Worm (Caenorhabditis elegans) whole organism, young adult: ENCODE measurements around the gene madf-9.
A peak's percentile ranks its signal among the peaks of the same experiment; 100 is the strongest.

ENCODE experiments used
- B0336.3 ChIP-seq: fragments of 200-800 bp; sonication (Bioruptor generic); IDR thresholded peaks from 2 replicates; pipeline ENCODE4 v1.3.6; 2022; ENCODE audit warnings: missing genetic modification characterization, missing compliant biosample characterization
- F10E7.11 ChIP-seq: sonication (generic microtip); optimal IDR thresholded peaks from 2 replicates; lab custom pipeline; 2017; ENCODE audit warnings: mild to moderate bottlenecking, missing genetic modification characterization, moderate library complexity, missing compliant biosample characterization
- F23B12.7 ChIP-seq: sonication (generic microtip); optimal IDR thresholded peaks from 2 replicates; lab custom pipeline; 2017; ENCODE audit warnings: missing genetic modification characterization, mild to moderate bottlenecking, missing compliant biosample characterization, antibody characterized with exemption, moderate library complexity; ENCODE audit not compliant: insufficient read depth
- F37B4.10 ChIP-seq: fragments of 200-800 bp; sonication (Bioruptor generic); IDR thresholded peaks from 2 replicates; pipeline ENCODE4 v1.3.6; 2022; ENCODE audit warnings: missing genetic modification characterization, missing compliant biosample characterization
- F52B5.7 ChIP-seq: sonication (generic microtip); optimal IDR thresholded peaks from 2 replicates; lab custom pipeline; 2016; ENCODE audit warnings: mild to moderate bottlenecking, missing genetic modification characterization, missing compliant biosample characterization
- Y79H2A.3 ChIP-seq: fragments of 200-800 bp; sonication (Bioruptor generic); conservative IDR thresholded peaks from 2 replicates; pipeline ENCODE4 v1.3.6; 2022; ENCODE audit warnings: missing genetic modification reagents, missing genetic modification characterization, missing compliant biosample characterization
- Y95B8A.8 ChIP-seq: fragments of 200-800 bp; sonication (Bioruptor generic); IDR thresholded peaks from 2 replicates; pipeline ENCODE4 v1.3.6; 2022; ENCODE audit warnings: missing genetic modification reagents, missing genetic modification characterization, missing compliant biosample characterization
- ama-1 ChIP-seq, 3 experiments: fragments of 150-350 bp in 1 of 3; sonication (generic microtip) in 2 of 3; optimal IDR thresholded peaks; 2 replicates each; lab custom pipeline; 2014 to 2018; ENCODE audit warnings: missing biosample characterization in 2 of 3, missing genetic modification characterization in 2 of 3, missing genetic modification reagents in 2 of 3
- atf-7 ChIP-seq: sonication (generic microtip); optimal IDR thresholded peaks from 2 replicates; lab custom pipeline; 2017; ENCODE audit warnings: mild to moderate bottlenecking, missing genetic modification characterization, missing compliant biosample characterization
- cebp-1 ChIP-seq, 2 experiments: fragments of 200-800 bp in 1 of 2; sonication (Bioruptor generic) in 1 of 2; sonication (generic microtip) in 1 of 2; IDR thresholded peaks in 1 of 2; optimal IDR thresholded peaks in 1 of 2; 2 replicates each; pipeline versions ENCODE4 v1.3.6 to Lab custom; 2017 to 2022; ENCODE audit warnings: missing compliant biosample characterization in 2 of 2, missing genetic modification characterization in 2 of 2, mild to moderate bottlenecking in 1 of 2, missing genetic modification reagents in 1 of 2, moderate library complexity in 1 of 2
- cebp-2 ChIP-seq: fragments of 200-800 bp; sonication (Bioruptor generic); IDR thresholded peaks from 2 replicates; pipeline ENCODE4 v1.3.6; 2022; ENCODE audit warnings: missing genetic modification characterization, missing compliant biosample characterization
- dox-1 ChIP-seq: fragments of 200-800 bp; sonication (Bioruptor generic); IDR thresholded peaks from 2 replicates; pipeline ENCODE4 v1.3.6; 2022; ENCODE audit warnings: missing genetic modification reagents, missing genetic modification characterization, missing compliant biosample characterization
- dpl-1 ChIP-seq: fragments of 150-350 bp; optimal IDR thresholded peaks from 2 replicates; lab custom pipeline; 2014; ENCODE audit warnings: missing biosample characterization, missing genetic modification reagents, missing genetic modification characterization
- egl-44 ChIP-seq: fragments of 200-800 bp; sonication (Bioruptor generic); IDR thresholded peaks from 2 replicates; pipeline ENCODE4 v1.3.6; 2022; ENCODE audit warnings: missing genetic modification reagents, missing genetic modification characterization, missing compliant biosample characterization
- egrh-3 ChIP-seq: fragments of 200-800 bp; sonication (Bioruptor generic); IDR thresholded peaks from 2 replicates; pipeline ENCODE4 v1.3.6; 2022; ENCODE audit warnings: missing genetic modification reagents, missing genetic modification characterization, missing compliant biosample characterization
- fkh-3 ChIP-seq: sonication (generic microtip); optimal IDR thresholded peaks from 2 replicates; lab custom pipeline; 2016; ENCODE audit warnings: mild to moderate bottlenecking, missing genetic modification characterization, missing compliant biosample characterization
- hmg-1.2 ChIP-seq: fragments of 200-800 bp; sonication (Bioruptor generic); IDR thresholded peaks from 2 replicates; pipeline ENCODE4 v1.3.6; 2022; ENCODE audit warnings: missing genetic modification reagents, missing genetic modification characterization, missing compliant biosample characterization
- hsf-1 ChIP-seq: fragments of 200-800 bp; sonication (Bioruptor generic); IDR thresholded peaks from 2 replicates; pipeline ENCODE4 v1.3.6; 2022; ENCODE audit warnings: missing genetic modification reagents, missing genetic modification characterization, missing compliant biosample characterization
- lag-1 ChIP-seq: fragments of 200-800 bp; sonication (Bioruptor generic); IDR thresholded peaks from 2 replicates; pipeline ENCODE4 v1.3.6; 2022; ENCODE audit warnings: missing genetic modification reagents, missing genetic modification characterization, missing compliant biosample characterization
- let-526 ChIP-seq: fragments of 200-800 bp; sonication (Bioruptor generic); IDR thresholded peaks from 2 replicates; pipeline ENCODE4 v1.3.6; 2022; ENCODE audit warnings: missing genetic modification reagents, missing genetic modification characterization, missing compliant biosample characterization
- lin-35 ChIP-seq, 3 experiments: fragments of 150-350 bp in 2 of 3; sonication (generic microtip) in 1 of 3; optimal IDR thresholded peaks; 2 replicates each; lab custom pipeline; 2014 to 2018; ENCODE audit warnings: missing biosample characterization in 3 of 3, missing genetic modification characterization in 3 of 3, missing genetic modification reagents in 3 of 3
- lin-54 ChIP-seq: fragments of 200-800 bp; sonication (Bioruptor generic); optimal IDR thresholded peaks from 2 replicates; lab custom pipeline; 2018; ENCODE audit warnings: mild to moderate bottlenecking, missing genetic modification characterization, missing compliant biosample characterization
- lsl-1 ChIP-seq: fragments of 200-800 bp; sonication (Bioruptor generic); optimal IDR thresholded peaks from 2 replicates; lab custom pipeline; 2018; ENCODE audit warnings: mild to moderate bottlenecking, missing genetic modification characterization, moderate library complexity, missing compliant biosample characterization
- madf-6 ChIP-seq: fragments of 200-800 bp; sonication (Bioruptor generic); IDR thresholded peaks from 2 replicates; pipeline ENCODE4 v1.3.6; 2022; ENCODE audit warnings: missing genetic modification reagents, missing genetic modification characterization, missing compliant biosample characterization
- mcd-1 ChIP-seq: fragments of 200-800 bp; sonication (Bioruptor generic); IDR thresholded peaks from 2 replicates; pipeline ENCODE4 v1.3.6; 2022; ENCODE audit warnings: missing genetic modification reagents, missing genetic modification characterization, missing compliant biosample characterization
- mel-28 ChIP-seq: sonication (generic microtip); optimal IDR thresholded peaks from 2 replicates; lab custom pipeline; 2016; ENCODE audit warnings: borderline replicate concordance, mild to moderate bottlenecking, missing genetic modification characterization, missing compliant biosample characterization
- nfya-1 ChIP-seq: sonication (generic microtip); optimal IDR thresholded peaks from 2 replicates; lab custom pipeline; 2017; ENCODE audit warnings: antibody characterized with exemption, missing compliant biosample characterization, missing genetic modification characterization, borderline replicate concordance; ENCODE audit not compliant: insufficient read depth
- nfyb-1 ChIP-seq: fragments of 200-800 bp; sonication (Bioruptor generic); IDR thresholded peaks from 2 replicates; pipeline ENCODE4 v1.3.6; 2022; ENCODE audit warnings: missing genetic modification reagents, missing genetic modification characterization, missing compliant biosample characterization
- pha-4 ChIP-seq: fragments of 150-350 bp; sonication (generic microtip); optimal IDR thresholded peaks from 2 replicates; lab custom pipeline; 2014; ENCODE audit warnings: missing biosample characterization, missing genetic modification reagents, missing genetic modification characterization
- sea-2 ChIP-seq: fragments of 200-800 bp; sonication (Bioruptor generic); IDR thresholded peaks from 2 replicates; pipeline ENCODE4 v1.3.6; 2022; ENCODE audit warnings: missing genetic modification characterization, missing compliant biosample characterization
- sptf-2 ChIP-seq: fragments of 200-800 bp; sonication (Bioruptor generic); optimal IDR thresholded peaks from 2 replicates; lab custom pipeline; 2018; ENCODE audit warnings: mild to moderate bottlenecking, missing genetic modification characterization, missing compliant biosample characterization
- zfh-2 ChIP-seq: fragments of 200-800 bp; sonication (Bioruptor generic); conservative IDR thresholded peaks from 2 replicates; pipeline ENCODE4 v1.3.6; 2022; ENCODE audit warnings: missing genetic modification reagents, missing genetic modification characterization, missing compliant biosample characterization
- zim-3 ChIP-seq: sonication (generic microtip); optimal IDR thresholded peaks from 2 replicates; lab custom pipeline; 2017; ENCODE audit warnings: mild to moderate bottlenecking, missing genetic modification characterization, moderate library complexity, missing compliant biosample characterization

madf-9 gene

DNA sequence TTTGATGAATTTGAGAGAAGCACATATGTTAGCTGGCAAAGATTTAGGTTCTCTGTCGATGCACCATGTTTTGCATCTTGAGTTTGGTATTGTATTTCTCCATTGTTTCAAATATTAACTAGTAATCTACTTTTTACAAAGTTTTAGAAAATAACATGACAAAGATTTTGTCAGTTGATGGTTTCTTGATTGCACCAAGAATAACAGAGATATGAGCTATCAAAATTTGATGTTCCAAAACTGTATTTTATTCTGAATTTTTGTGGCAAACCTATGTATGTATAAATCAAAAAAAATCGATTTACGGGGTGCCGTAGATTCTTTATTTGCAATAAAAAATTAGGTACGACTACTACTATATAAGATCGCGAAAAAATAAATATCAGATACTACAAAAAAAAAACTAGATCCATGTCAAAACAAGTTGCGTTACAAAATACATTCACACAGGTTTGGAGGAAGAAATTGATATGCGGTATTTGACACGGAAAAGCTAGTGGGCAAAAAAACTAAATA is 8.0 kb downstream of the madf-9 start:
- no peak for TF ChIP-seq zfh-2
- TF ChIP-seq mel-28 (tag; lab: Kevin White, UChicago) = no peak
- TF ChIP-seq Y79H2A.3 (GFP tag; lab: Robert Waterston, UW) = 0 out of 2 replicates have a peak, but pooled peaks have one; percentile 38
- TF ChIP-seq lin-35 (GFP tag; optimal IDR thresholded peaks at IDR 0.05; lab: Kevin White, UChicago) = peak in 1 of 3 experiments; percentile 38
- TF ChIP-seq F10E7.11 (tag; lab: Kevin White, UChicago) = no peak
- peak; percentile 74 for TF ChIP-seq ama-1 (optimal IDR thresholded peaks at IDR 0.05; lab: Kevin White, UChicago)
- TF ChIP-seq ama-1 (GFP tag; optimal IDR thresholded peaks at IDR 0.05; lab: Kevin White, UChicago) = no peak
- TF ChIP-seq atf-7 (tag; lab: Kevin White, UChicago) = no peak
- TF ChIP-seq B0336.3 (GFP tag; lab: Robert Waterston, UW) = 0 out of 2 replicates have a peak, but pooled peaks have one; percentile 13
- TF ChIP-seq lin-54 (GFP tag; lab: Kevin White, UChicago) = peak; percentile 16
- no peak for TF ChIP-seq pha-4 (tag; lab: Kevin White, UChicago)
- 0 out of 2 replicates have a peak, but pooled peaks have one; percentile 21 for TF ChIP-seq madf-6
- TF ChIP-seq lsl-1 (GFP tag; lab: Kevin White, UChicago) = no peak
- TF ChIP-seq Y95B8A.8 (GFP tag; lab: Robert Waterston, UW) = 0 out of 2 replicates have a peak, but pooled peaks have one; percentile 28
- TF ChIP-seq zim-3 (tag; lab: Kevin White, UChicago) = no peak
- TF ChIP-seq nfyb-1 = peak; percentile 31; the same call in 1 of the 2 replicates
- 0 out of 2 replicates have a peak, but pooled peaks have one; percentile 4 for TF ChIP-seq hmg-1.2 (GFP tag; lab: Robert Waterston, UW)
- no peak for TF ChIP-seq cebp-1 (GFP tag; IDR thresholded peaks at IDR 0.05; lab: Robert Waterston, UW)
- TF ChIP-seq cebp-1 (tag; optimal IDR thresholded peaks at IDR 0.05; lab: Kevin White, UChicago) = no peak
- TF ChIP-seq nfya-1 (tag; lab: Kevin White, UChicago) = no peak

DNA sequence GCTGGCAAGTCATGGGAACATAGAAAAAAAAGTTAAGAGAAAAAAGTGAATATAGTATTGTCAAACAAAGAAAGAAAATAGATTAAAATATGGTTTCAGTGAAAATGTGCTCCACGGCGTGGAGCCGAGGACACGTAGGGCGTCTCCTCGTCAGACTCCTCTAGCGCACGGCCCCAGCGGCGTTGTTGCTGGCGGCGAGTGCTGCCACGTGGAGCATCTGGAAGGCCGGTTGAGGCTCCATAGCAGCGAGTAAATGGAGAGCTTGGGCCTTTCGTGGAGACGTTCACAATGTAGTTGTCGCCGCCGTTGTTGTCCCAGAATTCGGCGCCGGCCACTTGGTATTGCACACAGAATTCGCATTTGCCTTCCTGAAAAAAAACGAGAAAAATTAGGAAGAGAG is 8.6 kb downstream of the madf-9 start:
- TF ChIP-seq lag-1 (no peak), mcd-1 (GFP tag; lab: Robert Waterston, UW) (peak; percentile 22; the same call in 1 of the 2 replicates), let-526 (no peak), hsf-1 (GFP tag; lab: Robert Waterston, UW) (no peak), zfh-2 (peak; percentile 89), egl-44 (0 out of 2 replicates have a peak, but pooled peaks have one; percentile 15), cebp-2 (GFP tag; lab: Robert Waterston, UW) (0 out of 2 replicates have a peak, but pooled peaks have one; percentile 24), dox-1 (GFP tag; lab: Robert Waterston, UW) (peak; percentile 59; the same call in 1 of the 2 replicates), sptf-2 (peak; percentile 48), F23B12.7 (tag; lab: Kevin White, UChicago) (no peak), F37B4.10 (GFP tag; lab: Robert Waterston, UW) (no peak), fkh-3 (tag; lab: Kevin White, UChicago) (no peak), egrh-3 (peak; percentile 24; the same call in 1 of the 2 replicates)

ce11 chrIV:3646338-3647154 is 9.7 kb downstream of the madf-9 start:
- TF ChIP-seq sea-2 (GFP tag; lab: Robert Waterston, UW) (no peak), F52B5.7 (tag; lab: Kevin White, UChicago) (no peak), dpl-1 (no peak), ama-1 (optimal IDR thresholded peaks at IDR 0.05; lab: Kevin White, UChicago) (no peak), ama-1 (GFP tag; optimal IDR thresholded peaks at IDR 0.05; lab: Kevin White, UChicago) (no peak), zfh-2 (peak; percentile 70), madf-6 (no peak)
